Fruit fly (Drosophila melanogaster): Measurements from ENCODE around the gene GstT3.

Gene GstT3

dm6 chrX:20447865-20448584 lies 19.2 kb upstream of the GstT3 start:
- TF ChIP-seq h (optimal IDR thresholded peaks at IDR 0.05), result no peak
- TF ChIP-seq psq (optimal IDR thresholded peaks at IDR 0.05), result no peak
- TF ChIP-seq Sin3A (optimal IDR thresholded peaks at IDR 0.05), result no peak
- TF ChIP-seq ttk (optimal IDR thresholded peaks at IDR 0.05), result no peak
- no peak for TF ChIP-seq insv (optimal IDR thresholded peaks at IDR 0.05)
- TF ChIP-seq Myc (optimal IDR thresholded peaks at IDR 0.05), result no peak

- no peak for TF ChIP-seq ttk (optimal IDR thresholded peaks at IDR 0.05)
- TF ChIP-seq psq (optimal IDR thresholded peaks at IDR 0.05), result no peak
- TF ChIP-seq Sin3A (optimal IDR thresholded peaks at IDR 0.05), result no peak
- TF ChIP-seq insv (optimal IDR thresholded peaks at IDR 0.05), result no peak
- no peak for TF ChIP-seq Myc (optimal IDR thresholded peaks at IDR 0.05)
- no peak for TF ChIP-seq h (optimal IDR thresholded peaks at IDR 0.05)
Observed at dm6 chrX:20448828-20449427, 18.3 kb upstream of the GstT3 start, which contains the start of gene tbc. Gene tbc, plus strand, starts transcription at chrX:20449331.

DNA sequence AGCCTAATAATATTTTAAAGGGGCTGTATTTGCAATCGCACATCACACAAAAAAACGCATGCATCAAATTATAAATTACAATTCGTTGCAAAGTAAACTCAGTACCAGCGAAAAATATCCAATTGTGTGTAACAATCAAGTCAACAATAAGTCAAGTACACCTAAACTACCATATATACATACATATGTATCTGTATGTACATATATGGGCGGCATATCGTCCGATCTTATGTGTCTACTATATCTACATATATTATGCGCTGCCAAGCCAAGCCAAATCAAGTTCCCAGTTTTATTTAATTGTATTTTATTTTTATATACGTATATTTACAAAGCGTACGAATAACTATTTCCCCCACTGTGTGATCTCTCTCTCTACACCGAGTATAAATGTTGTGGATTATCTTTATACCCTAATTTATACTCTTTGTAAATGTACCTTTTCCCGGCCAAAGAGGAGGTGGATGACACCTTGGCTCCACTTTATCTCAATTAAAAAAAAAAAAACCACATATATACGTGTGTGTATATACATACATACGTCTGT lies 800 bp upstream of the GstT3 start:
- TF ChIP-seq Sin3A (optimal IDR thresholded peaks at IDR 0.05) (no peak), ttk (optimal IDR thresholded peaks at IDR 0.05) (no peak), Myc (optimal IDR thresholded peaks at IDR 0.05) (no peak), h (optimal IDR thresholded peaks at IDR 0.05) (no peak), insv (optimal IDR thresholded peaks at IDR 0.05) (no peak), psq (optimal IDR thresholded peaks at IDR 0.05) (no peak)

DNA sequence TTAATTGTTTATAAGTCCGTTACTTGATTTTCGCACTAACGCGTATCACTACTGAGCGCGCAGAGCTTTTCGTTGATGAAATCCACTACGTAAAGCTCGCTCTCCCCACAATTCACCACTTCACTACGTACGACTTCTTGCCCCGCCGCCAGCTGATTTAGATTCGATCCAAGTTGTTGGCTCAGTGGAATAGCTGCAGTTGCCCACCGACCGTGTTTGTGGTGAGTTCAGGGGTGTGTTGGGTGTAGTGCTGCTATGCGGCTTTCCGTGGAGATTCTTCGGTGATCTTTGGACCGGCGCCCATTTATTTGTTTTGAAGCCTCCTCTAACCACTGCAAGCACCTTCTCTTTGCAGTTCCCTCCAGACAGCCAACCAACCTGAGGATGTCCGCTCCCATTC lies 937 bp downstream of the GstT3 start:
- TF ChIP-seq h (optimal IDR thresholded peaks at IDR 0.05) (no peak), psq (optimal IDR thresholded peaks at IDR 0.05) (no peak), ttk (optimal IDR thresholded peaks at IDR 0.05) (no peak), Myc (optimal IDR thresholded peaks at IDR 0.05) (no peak), insv (optimal IDR thresholded peaks at IDR 0.05) (no peak), Sin3A (optimal IDR thresholded peaks at IDR 0.05) (no peak)

DNA sequence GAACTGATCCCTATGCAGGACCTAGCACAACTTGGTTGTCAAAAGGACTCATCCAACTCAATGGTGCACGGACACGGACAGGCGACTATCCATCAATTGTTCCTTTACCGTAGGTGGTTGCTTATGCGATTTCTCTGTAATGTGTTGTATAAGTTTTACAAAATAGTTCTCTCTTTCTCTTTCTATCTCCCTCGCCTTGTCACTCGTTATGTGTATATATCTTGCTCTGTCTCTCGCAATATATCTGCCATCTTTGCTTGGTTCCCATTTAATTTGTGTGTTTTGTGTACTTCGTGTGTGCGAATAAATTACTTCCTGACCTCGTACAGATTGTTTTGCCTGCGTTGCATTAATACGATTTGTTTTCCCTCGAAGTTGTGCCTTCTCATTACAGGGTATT lies 3.4 kb downstream of the GstT3 start:
- TF ChIP-seq ttk (optimal IDR thresholded peaks at IDR 0.05) (no peak), Myc (optimal IDR thresholded peaks at IDR 0.05) (no peak), Sin3A (optimal IDR thresholded peaks at IDR 0.05) (no peak), h (optimal IDR thresholded peaks at IDR 0.05) (no peak), psq (optimal IDR thresholded peaks at IDR 0.05) (no peak), insv (optimal IDR thresholded peaks at IDR 0.05) (no peak)

DNA sequence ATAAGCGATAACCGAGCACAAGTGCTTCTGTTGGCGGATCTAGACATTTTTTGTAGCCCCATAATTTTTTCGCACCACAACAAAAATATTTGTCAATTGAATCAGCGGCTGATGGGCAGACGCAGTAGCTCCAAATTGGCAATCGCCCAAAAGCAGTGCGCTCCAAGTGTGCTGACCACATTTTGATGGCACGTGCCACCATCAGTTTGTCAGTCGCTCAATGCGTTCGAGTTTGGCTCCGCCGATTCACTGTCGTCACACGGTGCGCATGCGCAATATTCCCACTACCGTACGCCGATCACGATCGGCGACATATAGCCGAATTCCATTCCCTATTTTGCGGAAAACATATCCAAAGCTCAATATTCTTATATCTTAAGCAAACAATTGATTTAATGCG lies 11.4 kb downstream of the GstT3 start:
- TF ChIP-seq ttk (optimal IDR thresholded peaks at IDR 0.05) (no peak), Sin3A (optimal IDR thresholded peaks at IDR 0.05) (no peak), Myc (optimal IDR thresholded peaks at IDR 0.05) (no peak)

- no peak for TF ChIP-seq psq (optimal IDR thresholded peaks at IDR 0.05)
Observed at dm6 chrX:20480382-20480781, 13.1 kb downstream of the GstT3 start.

- TF ChIP-seq h (optimal IDR thresholded peaks at IDR 0.05) (no peak), Myc (optimal IDR thresholded peaks at IDR 0.05) (no peak), insv (optimal IDR thresholded peaks at IDR 0.05) (no peak), ttk (optimal IDR thresholded peaks at IDR 0.05) (no peak), psq (optimal IDR thresholded peaks at IDR 0.05) (no peak), Sin3A (optimal IDR thresholded peaks at IDR 0.05) (no peak)
Observed at dm6 chrX:20481404-20481803, 14.1 kb downstream of the GstT3 start.

DNA sequence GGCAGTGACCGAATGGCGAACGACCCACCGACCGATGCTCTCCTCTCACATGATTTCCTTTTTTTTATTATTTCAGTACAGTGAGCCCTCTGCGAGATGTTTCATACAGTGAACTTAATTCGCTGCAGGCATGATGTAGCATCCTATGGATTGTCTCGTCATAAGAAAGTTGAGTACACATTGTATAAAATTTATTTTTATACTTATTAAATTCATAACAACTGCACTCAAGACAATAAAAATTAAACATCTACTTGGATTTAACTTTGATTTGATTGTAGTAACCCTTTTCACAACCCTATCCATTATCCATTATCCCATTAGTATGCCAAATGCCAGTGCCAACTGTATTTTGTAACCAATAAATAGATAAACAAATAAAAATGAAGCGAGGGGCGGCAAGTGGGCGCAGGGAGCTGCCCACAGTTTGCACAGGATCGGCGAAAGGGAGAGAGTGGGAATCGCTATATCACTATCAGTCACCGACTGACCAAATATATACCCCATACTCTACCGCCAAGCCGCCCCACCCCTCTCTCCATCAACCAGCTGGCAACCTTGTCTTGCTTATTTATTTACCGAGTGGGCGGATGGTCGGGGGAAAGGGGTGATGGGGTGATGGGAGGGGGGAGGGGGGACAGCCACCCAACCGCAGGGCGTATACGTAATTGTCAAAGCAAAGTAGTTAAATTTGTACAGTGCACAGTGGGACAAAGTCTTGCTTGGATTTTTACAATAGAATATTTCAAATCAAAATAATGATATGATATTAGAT lies 15.7 kb downstream of the GstT3 start:
- TF ChIP-seq psq (optimal IDR thresholded peaks at IDR 0.05) (no peak), h (optimal IDR thresholded peaks at IDR 0.05) (no peak), Myc (optimal IDR thresholded peaks at IDR 0.05) (no peak), insv (optimal IDR thresholded peaks at IDR 0.05) (no peak), Sin3A (optimal IDR thresholded peaks at IDR 0.05) (no peak), ttk (optimal IDR thresholded peaks at IDR 0.05) (no peak)

dm6 chrX:20485880-20486279 lies 18.6 kb downstream of the GstT3 start, which contains the start of gene CG15461:
Gene CG15461, plus strand, starts transcription at chrX:20486180.
- no peak for TF ChIP-seq ttk (optimal IDR thresholded peaks at IDR 0.05)
- no peak for TF ChIP-seq insv (optimal IDR thresholded peaks at IDR 0.05)
- TF ChIP-seq Sin3A (optimal IDR thresholded peaks at IDR 0.05), result no peak
- no peak for TF ChIP-seq psq (optimal IDR thresholded peaks at IDR 0.05)
- no peak for TF ChIP-seq h (optimal IDR thresholded peaks at IDR 0.05)
- no peak for TF ChIP-seq Myc (optimal IDR thresholded peaks at IDR 0.05)

DNA sequence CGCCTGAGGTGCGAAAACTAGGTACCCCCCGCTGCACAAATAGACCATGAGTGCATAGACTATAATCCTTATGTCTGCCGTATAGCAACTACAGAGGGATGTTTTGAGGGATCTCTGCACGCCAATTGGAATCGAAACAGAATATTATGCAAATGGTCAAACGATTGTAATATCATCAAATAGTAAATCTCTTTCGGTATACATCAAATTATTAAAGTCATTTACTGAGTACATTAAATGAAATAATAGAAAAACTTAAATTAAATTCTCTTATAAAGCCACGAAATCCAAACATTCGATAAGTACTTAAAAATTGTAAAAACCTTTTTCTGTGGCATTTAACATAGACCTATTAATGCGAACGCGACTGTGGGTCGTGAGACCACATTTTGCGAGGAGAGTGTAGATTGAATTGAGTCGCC lies 21.5 kb downstream of the GstT3 start:
- no peak for TF ChIP-seq insv (optimal IDR thresholded peaks at IDR 0.05)
- no peak for TF ChIP-seq h (optimal IDR thresholded peaks at IDR 0.05)

- no peak for TF ChIP-seq h (optimal IDR thresholded peaks at IDR 0.05)
- TF ChIP-seq ttk (optimal IDR thresholded peaks at IDR 0.05), result no peak
- TF ChIP-seq Myc (optimal IDR thresholded peaks at IDR 0.05), result no peak
- TF ChIP-seq Sin3A (optimal IDR thresholded peaks at IDR 0.05), result no peak
- no peak for TF ChIP-seq insv (optimal IDR thresholded peaks at IDR 0.05)
- no peak for TF ChIP-seq psq (optimal IDR thresholded peaks at IDR 0.05)
Observed at dm6 chrX:20489382-20489994, 22.2 kb downstream of the GstT3 start.
